Worm (Caenorhabditis elegans) whole organism, L4 larva: Measurements from ENCODE around the gene cdc-48.1.

Experiments used
- D1046.2 ChIP-seq: fragments of 200-800 bp; sonication (Bioruptor generic); IDR thresholded peaks from 2 replicates; pipeline ENCODE4 v1.3.6; 2022; ENCODE audit warnings: missing genetic modification characterization, missing compliant biosample characterization
- F10B5.3 ChIP-seq: sonication (generic microtip); optimal IDR thresholded peaks from 2 replicates; lab custom pipeline; 2016; ENCODE audit warnings: mild to moderate bottlenecking, missing genetic modification characterization, missing compliant biosample characterization
- R02D3.7 ChIP-seq: fragments of 150-350 bp; sonication (generic microtip); optimal IDR thresholded peaks from 3 replicates; lab custom pipeline; 2014; ENCODE audit warnings: missing biosample characterization, missing genetic modification characterization
- Y105C5A.15 ChIP-seq: fragments of 200-800 bp; sonication (Bioruptor generic); IDR thresholded peaks from 2 replicates; pipeline ENCODE4 v1.3.6; 2022; ENCODE audit warnings: missing genetic modification characterization, missing compliant biosample characterization
- Y48G9A.11 ChIP-seq: fragments of 200-800 bp; sonication (Bioruptor generic); IDR thresholded peaks from 2 replicates; pipeline ENCODE4 v1.3.6; 2022; ENCODE audit warnings: missing genetic modification reagents, missing genetic modification characterization, missing compliant biosample characterization
- Y5F2A.4 ChIP-seq: fragments of 200-800 bp; sonication (Bioruptor generic); optimal IDR thresholded peaks from 2 replicates; lab custom pipeline; 2018; ENCODE audit warnings: mild to moderate bottlenecking, missing genetic modification characterization, missing compliant biosample characterization
- Y75B8A.6 ChIP-seq: fragments of 200-800 bp; sonication (Bioruptor generic); IDR thresholded peaks from 2 replicates; pipeline ENCODE4 v1.3.6; 2022; ENCODE audit warnings: missing genetic modification reagents, missing genetic modification characterization, missing compliant biosample characterization
- ZK546.5 ChIP-seq, 2 experiments: sonication (generic microtip); optimal IDR thresholded peaks; 2 replicates each; lab custom pipeline; 2017; ENCODE audit warnings: missing biosample characterization in 2 of 2, missing genetic modification characterization in 2 of 2
- aha-1 ChIP-seq: fragments of 150-350 bp; peaks from one replicate; lab custom pipeline; 2014; ENCODE audit warnings: missing biosample characterization, missing genetic modification characterization
- arid-1 ChIP-seq: fragments of 200-800 bp; sonication (Bioruptor generic); conservative IDR thresholded peaks from 2 replicates; pipeline ENCODE4 v1.3.6; 2022; ENCODE audit warnings: missing genetic modification reagents, missing genetic modification characterization, missing compliant biosample characterization
- attf-4 ChIP-seq: sonication (generic microtip); optimal IDR thresholded peaks from 3 replicates; lab custom pipeline; 2017; ENCODE audit warnings: missing biosample characterization, missing genetic modification characterization
- ceh-20 ChIP-seq: fragments of 200-800 bp; sonication (Bioruptor generic); IDR thresholded peaks from 2 replicates; pipeline ENCODE4 v1.3.6; 2022; ENCODE audit warnings: missing genetic modification reagents, missing genetic modification characterization, missing compliant biosample characterization
- ceh-28 ChIP-seq: fragments of 150-350 bp; optimal IDR thresholded peaks from 2 replicates; lab custom pipeline; 2014; ENCODE audit warnings: missing biosample characterization, missing genetic modification reagents, missing genetic modification characterization
- ceh-82 ChIP-seq: sonication (generic microtip); optimal IDR thresholded peaks from 2 replicates; lab custom pipeline; 2017; ENCODE audit warnings: missing biosample characterization, missing genetic modification characterization
- ces-1 ChIP-seq: fragments of 150-350 bp; sonication (generic microtip); optimal IDR thresholded peaks from 4 replicates; lab custom pipeline; 2014; ENCODE audit warnings: missing biosample characterization, missing genetic modification reagents, missing genetic modification characterization
- ctbp-1 ChIP-seq: fragments of 200-800 bp; sonication (Bioruptor generic); IDR thresholded peaks from 2 replicates; pipeline ENCODE4 v1.3.6; 2022; ENCODE audit warnings: missing genetic modification reagents, missing genetic modification characterization, missing compliant biosample characterization
- daf-12 ChIP-seq: fragments of 150-350 bp; optimal IDR thresholded peaks from 2 replicates; lab custom pipeline; 2014; ENCODE audit warnings: missing biosample characterization, missing genetic modification reagents, missing genetic modification characterization
- daf-16 ChIP-seq, 3 experiments: sonication (generic microtip); optimal IDR thresholded peaks; 2 replicates each; lab custom pipeline; 2016 to 2017; ENCODE audit warnings: missing genetic modification characterization in 3 of 3, missing genetic modification reagents in 3 of 3, mild to moderate bottlenecking in 2 of 3, missing compliant biosample characterization in 2 of 3, missing biosample characterization in 1 of 3, moderate library complexity in 1 of 3
- dmd-6 ChIP-seq: fragments of 200-800 bp; sonication (Bioruptor generic); IDR thresholded peaks from 2 replicates; pipeline ENCODE4 v1.3.6; 2022; ENCODE audit warnings: missing genetic modification reagents, missing genetic modification characterization, missing compliant biosample characterization
- dmd-8 ChIP-seq: fragments of 200-800 bp; sonication (Bioruptor generic); IDR thresholded peaks from 2 replicates; pipeline ENCODE4 v1.3.6; 2022; ENCODE audit warnings: missing genetic modification characterization, missing compliant biosample characterization
- dmd-9 ChIP-seq: fragments of 200-800 bp; sonication (Bioruptor generic); IDR thresholded peaks from 2 replicates; pipeline ENCODE4 v1.3.6; 2022; ENCODE audit warnings: missing genetic modification reagents, missing genetic modification characterization, missing compliant biosample characterization
- dve-1 ChIP-seq: sonication (generic microtip); optimal IDR thresholded peaks from 2 replicates; lab custom pipeline; 2017; ENCODE audit warnings: antibody characterized with exemption, mild to moderate bottlenecking, missing genetic modification characterization, missing compliant biosample characterization; ENCODE audit not compliant: insufficient read depth
- fkh-10 ChIP-seq: fragments of 150-350 bp; optimal IDR thresholded peaks from 2 replicates; lab custom pipeline; 2014; ENCODE audit warnings: missing biosample characterization, missing genetic modification reagents, missing genetic modification characterization
- gei-8 ChIP-seq: fragments of 200-800 bp; sonication (Bioruptor generic); optimal IDR thresholded peaks from 2 replicates; lab custom pipeline; 2018; ENCODE audit warnings: mild to moderate bottlenecking, missing genetic modification characterization, missing compliant biosample characterization
- hmg-1.1 ChIP-seq: fragments of 200-800 bp; sonication (Bioruptor generic); IDR thresholded peaks from 2 replicates; pipeline ENCODE4 v1.3.6; 2022; ENCODE audit warnings: missing genetic modification reagents, missing genetic modification characterization, missing compliant biosample characterization
- lin-1 ChIP-seq: fragments of 200-800 bp; sonication (Bioruptor generic); IDR thresholded peaks from 2 replicates; pipeline ENCODE4 v1.3.6; 2022; ENCODE audit warnings: missing genetic modification reagents, missing genetic modification characterization, missing compliant biosample characterization
- lin-15B ChIP-seq: fragments of 150-350 bp; sonication (generic microtip); optimal IDR thresholded peaks from 3 replicates; lab custom pipeline; 2014; ENCODE audit warnings: missing biosample characterization, missing genetic modification characterization
- lin-29 ChIP-seq: fragments of 200-800 bp; sonication (Bioruptor generic); IDR thresholded peaks from 2 replicates; pipeline ENCODE4 v1.3.6; 2022; ENCODE audit warnings: missing genetic modification reagents, missing genetic modification characterization, missing compliant biosample characterization
- lin-39 ChIP-seq: fragments of 150-350 bp; optimal IDR thresholded peaks from 2 replicates; lab custom pipeline; 2014; ENCODE audit warnings: missing biosample characterization, missing genetic modification reagents, missing genetic modification characterization
- lir-3 ChIP-seq: sonication (generic microtip); optimal IDR thresholded peaks from 2 replicates; lab custom pipeline; 2016; ENCODE audit warnings: mild to moderate bottlenecking, missing genetic modification characterization, missing compliant biosample characterization
- lsy-2 ChIP-seq, 2 experiments: fragments of 150-350 bp in 1 of 2; sonication (generic microtip) in 1 of 2; optimal IDR thresholded peaks; 2 replicates each; lab custom pipeline; 2014 to 2017; ENCODE audit warnings: missing biosample characterization in 2 of 2, missing genetic modification characterization in 2 of 2
- madf-9 ChIP-seq: fragments of 200-800 bp; sonication (Bioruptor generic); conservative IDR thresholded peaks from 2 replicates; pipeline ENCODE4 v1.3.6; 2022; ENCODE audit warnings: missing genetic modification reagents, missing genetic modification characterization, missing compliant biosample characterization
- mes-2 ChIP-seq: sonication (generic microtip); optimal IDR thresholded peaks from 2 replicates; lab custom pipeline; 2016; ENCODE audit warnings: missing genotype, mild to moderate bottlenecking, missing genetic modification characterization, missing compliant biosample characterization; ENCODE audit not compliant: poor library complexity, severe bottlenecking
- mxl-2 ChIP-seq: fragments of 200-800 bp; sonication (Bioruptor generic); conservative IDR thresholded peaks from 2 replicates; pipeline ENCODE4 v1.3.6; 2022; ENCODE audit warnings: missing genetic modification reagents, missing genetic modification characterization, missing compliant biosample characterization
- mxl-3 ChIP-seq: fragments of 200-800 bp; sonication (Bioruptor generic); optimal IDR thresholded peaks from 2 replicates; lab custom pipeline; 2018; ENCODE audit warnings: mild to moderate bottlenecking, missing genetic modification characterization, missing compliant biosample characterization
- nhr-111 ChIP-seq: fragments of 200-800 bp; sonication (Bioruptor generic); optimal IDR thresholded peaks from 2 replicates; lab custom pipeline; 2018; ENCODE audit warnings: mild to moderate bottlenecking, missing genetic modification characterization, missing compliant biosample characterization
- nhr-237 ChIP-seq: sonication (generic microtip); optimal IDR thresholded peaks from 2 replicates; lab custom pipeline; 2017; ENCODE audit warnings: missing biosample characterization, missing genetic modification characterization
- nhr-25 ChIP-seq: sonication (generic microtip); optimal IDR thresholded peaks from 2 replicates; lab custom pipeline; 2017; ENCODE audit warnings: missing genetic modification characterization, mild to moderate bottlenecking, missing compliant biosample characterization, antibody characterized with exemption, moderate library complexity, borderline replicate concordance; ENCODE audit not compliant: insufficient read depth
- nhr-28 ChIP-seq: fragments of 150-350 bp; optimal IDR thresholded peaks from 2 replicates; lab custom pipeline; 2014; ENCODE audit warnings: missing biosample characterization, missing genetic modification characterization
- nhr-41 ChIP-seq: fragments of 200-800 bp; sonication (Bioruptor generic); IDR thresholded peaks from 2 replicates; pipeline ENCODE4 v1.3.6; 2022; ENCODE audit warnings: missing genetic modification reagents, missing genetic modification characterization, missing compliant biosample characterization
- pha-4 ChIP-seq, 2 experiments: fragments of 150-350 bp in 1 of 2; fragments of 200-800 bp in 1 of 2; sonication (Bioruptor generic) in 1 of 2; IDR thresholded peaks in 1 of 2; optimal IDR thresholded peaks in 1 of 2; 2 replicates each; pipeline versions ENCODE4 v1.3.6 to Lab custom; 2014 to 2022; ENCODE audit warnings: missing genetic modification characterization in 2 of 2, missing genetic modification reagents in 2 of 2, missing biosample characterization in 1 of 2, missing compliant biosample characterization in 1 of 2
- php-3 ChIP-seq: fragments of 200-800 bp; sonication (Bioruptor generic); IDR thresholded peaks from 2 replicates; pipeline ENCODE4 v1.3.6; 2022; ENCODE audit warnings: missing genetic modification reagents, missing genetic modification characterization, missing compliant biosample characterization
- rbr-2 ChIP-seq: sonication (generic microtip); optimal IDR thresholded peaks from 2 replicates; lab custom pipeline; 2016; ENCODE audit warnings: missing genotype, missing genetic modification characterization, missing compliant biosample characterization
- skn-1 ChIP-seq: fragments of 150-350 bp; optimal IDR thresholded peaks from 2 replicates; lab custom pipeline; 2014; ENCODE audit warnings: missing biosample characterization, missing genetic modification characterization
- spr-1 ChIP-seq: sonication (generic microtip); optimal IDR thresholded peaks from 2 replicates; lab custom pipeline; 2016; ENCODE audit warnings: mild to moderate bottlenecking, missing genetic modification characterization, missing compliant biosample characterization
- unc-39 ChIP-seq: sonication (generic microtip); optimal IDR thresholded peaks from 2 replicates; lab custom pipeline; 2017; ENCODE audit warnings: missing biosample characterization, missing genetic modification characterization
- zfp-3 ChIP-seq: fragments of 200-800 bp; sonication (Bioruptor generic); conservative IDR thresholded peaks from 2 replicates; pipeline ENCODE4 v1.3.6; 2022; ENCODE audit warnings: missing genetic modification reagents, missing genetic modification characterization, missing compliant biosample characterization
- ztf-7 ChIP-seq: fragments of 150-350 bp; optimal IDR thresholded peaks from 2 replicates; lab custom pipeline; 2014; ENCODE audit warnings: missing biosample characterization, missing genetic modification characterization

cdc-48.1 gene

ce11 chrII:10555484-10556075, 7.6 kb downstream of the cdc-48.1 start (continued):
- TF ChIP-seq ztf-7 (tag; lab: Kevin White, UChicago) (peak; percentile 9), dmd-6 (peak; percentile 85), mes-2 (peak; percentile 48), unc-39 (no peak), nhr-25 (tag; lab: Kevin White, UChicago) (peak; percentile 40), nhr-237 (tag; lab: Kevin White, UChicago) (no peak), daf-12 (tag; lab: Kevin White, UChicago) (no peak), nhr-41 (GFP tag; lab: Robert Waterston, UW) (peak; percentile 52; the same call in 1 of the 2 replicates), Y5F2A.4 (GFP tag; lab: Kevin White, UChicago) (no peak), mxl-2 (GFP tag; lab: Robert Waterston, UW) (0 out of 2 replicates have a peak, but pooled peaks have one; percentile 8), ceh-82 (tag; lab: Kevin White, UChicago) (no peak), F10B5.3 (no peak), madf-9 (0 out of 2 replicates have a peak, but pooled peaks have one; percentile 12), php-3 (peak; percentile 67), Y75B8A.6 (no peak), arid-1 (GFP tag; lab: Robert Waterston, UW) (no peak; the same call in 1 of the 2 replicates), lin-15B (no peak), lsy-2 (tag; optimal IDR thresholded peaks at IDR 0.05; lab: Kevin White, UChicago) (peak; percentile 12 to 20), aha-1 (peak; percentile 94), lin-39 (tag; lab: Kevin White, UChicago) (no peak), skn-1 (no peak), attf-4 (tag; lab: Kevin White, UChicago) (no peak), lin-29 (no peak; the same call in 1 of the 2 replicates), ZK546.5 (tag; optimal IDR thresholded peaks at IDR 0.05; lab: Kevin White, UChicago) (no peak), gei-8 (no peak), dve-1 (tag; lab: Kevin White, UChicago) (peak; percentile 60), ceh-20 (GFP tag; lab: Robert Waterston, UW) (peak; percentile 14; the same call in 1 of the 2 replicates), dmd-8 (GFP tag; lab: Robert Waterston, UW) (no peak), Y105C5A.15 (GFP tag; lab: Robert Waterston, UW) (0 out of 2 replicates have a peak, but pooled peaks have one; percentile 13), spr-1 (peak; percentile 35), dmd-9 (GFP tag; lab: Robert Waterston, UW) (no peak), nhr-111 (GFP tag; lab: Kevin White, UChicago) (peak; percentile 15), rbr-2 (tag; lab: Kevin White, UChicago) (no peak), fkh-10 (GFP tag; lab: Kevin White, UChicago) (no peak), lin-1 (peak; percentile 7; the same call in 1 of the 2 replicates), pha-4 (GFP tag; IDR thresholded peaks at IDR 0.05; lab: Robert Waterston, UW) (no peak), pha-4 (tag; optimal IDR thresholded peaks at IDR 0.05; lab: Kevin White, UChicago) (no peak), D1046.2 (GFP tag; lab: Robert Waterston, UW) (no peak), lir-3 (no peak), ces-1 (GFP tag; lab: Kevin White, UChicago) (no peak), ctbp-1 (GFP tag; lab: Robert Waterston, UW) (0 out of 2 replicates have a peak, but pooled peaks have one; percentile 45), mxl-3 (GFP tag; lab: Kevin White, UChicago) (peak; percentile 25), nhr-28 (tag; lab: Kevin White, UChicago) (peak; percentile 73), hmg-1.1 (GFP tag; lab: Robert Waterston, UW) (peak; percentile 57; the same call in 1 of the 2 replicates), Y48G9A.11 (no peak), daf-16 (GFP tag; optimal IDR thresholded peaks at IDR 0.05; lab: Kevin White, UChicago) (peak in 1 of 2 experiments; percentile 26), daf-16 (tag; optimal IDR thresholded peaks at IDR 0.05; lab: Kevin White, UChicago) (peak; percentile 26), zfp-3 (GFP tag; lab: Robert Waterston, UW) (peak; percentile 31), ceh-28 (tag; lab: Kevin White, UChicago) (no peak), R02D3.7 (tag; lab: Kevin White, UChicago) (no peak)
